Worm (Caenorhabditis elegans) whole organism, L4/young adult: ENCODE data around the gene srt-40.

ENCODE experiments used
- W03F9.2 ChIP-seq: fragments of 150-350 bp; optimal IDR thresholded peaks from 2 replicates; lab custom pipeline; 2014; ENCODE audit warnings: missing biosample characterization, missing genetic modification characterization
- dao-5 ChIP-seq: sonication (generic microtip); optimal IDR thresholded peaks from 2 replicates; lab custom pipeline; 2016; ENCODE audit warnings: missing genotype, missing genetic modification characterization, moderate library complexity, missing compliant biosample characterization

ce11 chrV:2254553-2255124, 48.6 kb upstream of the srt-40 start, which contains the start of gene str-253:
- TF ChIP-seq dao-5 (tag; lab: Kevin White, UChicago) (no peak), W03F9.2 (no peak)
